Fruit fly (Drosophila melanogaster): ENCODE measurements around the gene CG14662.

CG14662 gene

dm6 chr3R:5031881-5032280 lies 47.8 kb upstream of the CG14662 start (continued):
- no peak for TF ChIP-seq Fer2 (tag; optimal IDR thresholded peaks at IDR 0.05)
- no peak for TF ChIP-seq Optix (GFP tag; IDR thresholded peaks at IDR 0.05)
- TF ChIP-seq CG5180 (GFP tag; optimal IDR thresholded peaks at IDR 0.05): no peak
- TF ChIP-seq Hand (GFP tag; optimal IDR thresholded peaks at IDR 0.05): no peak
- TF ChIP-seq ac (GFP tag; optimal IDR thresholded peaks at IDR 0.05): no peak
- TF ChIP-seq CG12219 (GFP tag; optimal IDR thresholded peaks at IDR 0.05): no peak
- TF ChIP-seq Ets65A (GFP tag): no peak
- TF ChIP-seq CG18262 (tag; optimal IDR thresholded peaks at IDR 0.05): peak; percentile 3
- TF ChIP-seq lab (GFP tag; optimal IDR thresholded peaks at IDR 0.05): peak; percentile 16
- TF ChIP-seq z (GFP tag; IDR thresholded peaks at IDR 0.05): no peak
- no peak for TF ChIP-seq Kr (GFP tag; optimal IDR thresholded peaks at IDR 0.05)
- peak; percentile 8 for TF ChIP-seq odd (GFP tag; optimal IDR thresholded peaks at IDR 0.05)
- no peak for TF ChIP-seq pita (GFP tag; optimal IDR thresholded peaks at IDR 0.05)
- TF ChIP-seq psq (GFP tag; optimal IDR thresholded peaks at IDR 0.05): no peak
- TF ChIP-seq jing (GFP tag; optimal IDR thresholded peaks at IDR 0.05): no peak
- no peak for TF ChIP-seq CG4328 (GFP tag; optimal IDR thresholded peaks at IDR 0.05)
- TF ChIP-seq luna (GFP tag; optimal IDR thresholded peaks at IDR 0.05): no peak
- no peak for TF ChIP-seq CG2889 (GFP tag; IDR thresholded peaks at IDR 0.05)
- TF ChIP-seq Bgb (GFP tag; IDR thresholded peaks at IDR 0.05; ENCODE audit: partially characterized antibody): no peak
- no peak for TF ChIP-seq CG16863 (GFP tag; optimal IDR thresholded peaks at IDR 0.05)
- TF ChIP-seq Sry-δ (GFP tag; optimal IDR thresholded peaks at IDR 0.05): no peak
- TF ChIP-seq YL-1 (GFP tag; optimal IDR thresholded peaks at IDR 0.05): no peak
- TF ChIP-seq TFAM (GFP tag; optimal IDR thresholded peaks at IDR 0.05): no peak
- TF ChIP-seq CG8478 (optimal IDR thresholded peaks at IDR 0.05): no peak
- TF ChIP-seq Med (GFP tag): peak; percentile 79
- no peak for TF ChIP-seq CG3163 (GFP tag; optimal IDR thresholded peaks at IDR 0.05)
- peak; percentile 23 for TF ChIP-seq ATbp (GFP tag; optimal IDR thresholded peaks at IDR 0.05)
- no peak for TF ChIP-seq CG13894 (tag; optimal IDR thresholded peaks at IDR 0.05)
- no peak for TF ChIP-seq CG4424 (GFP tag; optimal IDR thresholded peaks at IDR 0.05)
- no peak for TF ChIP-seq jumu (GFP tag; optimal IDR thresholded peaks at IDR 0.05)
- TF ChIP-seq ind (GFP tag; optimal IDR thresholded peaks at IDR 0.05): no peak
- no peak for TF ChIP-seq row (GFP tag; IDR thresholded peaks at IDR 0.05)
- no peak for TF ChIP-seq crp (GFP tag; optimal IDR thresholded peaks at IDR 0.05)
- no peak for TF ChIP-seq Mrtf (GFP tag; IDR thresholded peaks at IDR 0.05)
- no peak for TF ChIP-seq tap (tag; optimal IDR thresholded peaks at IDR 0.05)
- TF ChIP-seq ftz-f1 (GFP tag; optimal IDR thresholded peaks at IDR 0.05): no peak
- TF ChIP-seq nmo (GFP tag; optimal IDR thresholded peaks at IDR 0.05): no peak
- no peak for TF ChIP-seq unc-4 (GFP tag; IDR thresholded peaks at IDR 0.05; ENCODE audit: partially characterized antibody)
- TF ChIP-seq Fer1 (GFP tag; optimal IDR thresholded peaks at IDR 0.05): no peak
- no peak for TF ChIP-seq CG17912 (GFP tag; optimal IDR thresholded peaks at IDR 0.05)
- no peak for TF ChIP-seq ERR (GFP tag; optimal IDR thresholded peaks at IDR 0.05)
- no peak for TF ChIP-seq CG3281 (GFP tag; optimal IDR thresholded peaks at IDR 0.05)
- TF ChIP-seq sqz (GFP tag; optimal IDR thresholded peaks at IDR 0.05): no peak
- no peak for TF ChIP-seq CG3995 (GFP tag; optimal IDR thresholded peaks at IDR 0.05)
- TF ChIP-seq klu (GFP tag; IDR thresholded peaks at IDR 0.05): no peak
- no peak for TF ChIP-seq CG16813 (GFP tag; IDR thresholded peaks at IDR 0.05; ENCODE audit: partially characterized antibody)
- no peak for TF ChIP-seq CG17359 (tag; optimal IDR thresholded peaks at IDR 0.05)
- no peak for TF ChIP-seq pnt (GFP tag; optimal IDR thresholded peaks at IDR 0.05)
- no peak for TF ChIP-seq sima (GFP tag; optimal IDR thresholded peaks at IDR 0.05)
- no peak for TF ChIP-seq CG7786 (GFP tag; optimal IDR thresholded peaks at IDR 0.05)
- TF ChIP-seq CG2199 (GFP tag; IDR thresholded peaks at IDR 0.05): peak; percentile 46; the same call in 1 of the 3 replicates
- TF ChIP-seq gem (tag; optimal IDR thresholded peaks at IDR 0.05): peak; percentile 10
